Worm (Caenorhabditis elegans) whole organism, L4/young adult: ENCODE results near the gene rbmx-2.

ENCODE experiments used
- W03F9.2 ChIP-seq: fragments of 150-350 bp; optimal IDR thresholded peaks from 2 replicates; lab custom pipeline; 2014; ENCODE audit warnings: missing biosample characterization, missing genetic modification characterization
- dao-5 ChIP-seq: sonication (generic microtip); optimal IDR thresholded peaks from 2 replicates; lab custom pipeline; 2016; ENCODE audit warnings: missing genotype, missing genetic modification characterization, moderate library complexity, missing compliant biosample characterization
- him-1 ChIP-seq: sonication (generic microtip); optimal IDR thresholded peaks from 2 replicates; lab custom pipeline; 2016; ENCODE audit warnings: missing genotype, missing genetic modification reagents, missing genetic modification characterization, missing compliant biosample characterization

rbmx-2 gene

DNA sequence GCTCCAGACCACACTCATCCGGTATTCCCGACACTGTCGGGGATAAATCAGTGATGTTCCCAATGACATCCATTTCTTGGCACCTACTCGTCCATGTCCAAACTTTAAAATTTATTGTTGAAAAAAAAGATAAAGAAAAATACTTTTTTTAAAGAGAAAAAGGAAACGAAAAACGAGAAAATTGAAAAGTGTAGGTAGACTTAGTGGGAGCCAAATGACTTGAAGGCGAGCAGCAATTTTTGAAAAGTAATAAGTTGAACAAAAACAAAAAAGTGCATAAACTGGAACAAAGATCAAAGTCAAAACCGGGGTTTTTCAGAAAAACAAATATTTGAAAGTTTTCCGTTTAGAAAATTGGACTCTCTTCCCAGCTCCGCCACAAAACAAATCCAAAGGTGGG is 11.4 kb upstream of the rbmx-2 start, which contains the start of gene daf-37:
TSS of gene daf-37 (minus strand) at position 101 of the 400 bp plus-strand sequence.
- no peak for TF ChIP-seq him-1 (tag; lab: Kevin White, UChicago)
- no peak for TF ChIP-seq W03F9.2
- no peak for TF ChIP-seq dao-5

DNA sequence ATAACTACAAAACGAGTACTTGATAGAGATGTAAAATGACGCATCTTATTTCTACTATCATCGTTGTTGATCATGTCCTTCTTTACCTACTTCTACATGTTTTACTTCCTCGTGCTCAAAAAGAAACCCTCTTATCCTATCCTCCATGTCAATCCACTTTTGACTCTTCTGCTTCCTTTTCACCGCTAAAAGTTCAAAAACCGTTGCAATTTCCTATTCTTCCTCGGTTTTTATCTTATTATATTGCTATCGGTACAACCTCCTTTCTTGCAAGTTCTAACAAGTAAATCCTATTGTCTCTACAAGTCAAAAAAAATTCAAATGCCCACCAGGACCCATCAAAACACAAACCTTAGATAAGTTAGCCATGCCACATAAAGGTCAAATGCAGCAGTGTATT is 10.5 kb upstream of the rbmx-2 start:
- TF ChIP-seq dao-5 (no peak), W03F9.2 (no peak), him-1 (tag; lab: Kevin White, UChicago) (no peak)

DNA sequence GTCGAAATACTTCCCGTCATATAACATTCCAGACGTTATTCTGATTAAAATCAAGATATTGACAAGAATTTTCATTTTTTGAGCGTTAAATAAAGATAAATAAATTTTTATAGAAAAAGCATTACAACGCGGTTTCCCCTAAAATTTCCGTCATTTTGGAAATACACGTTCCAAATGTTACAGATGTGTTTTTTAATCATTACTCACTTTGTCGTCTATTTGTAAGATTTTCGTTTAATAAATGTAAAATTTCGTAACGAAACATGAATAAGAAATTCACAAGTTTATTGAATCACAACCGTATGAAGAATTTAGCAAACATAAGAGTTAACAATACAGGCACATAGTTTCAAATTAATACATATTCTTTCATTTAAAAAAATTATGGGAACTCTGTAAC is 6.2 kb upstream of the rbmx-2 start, which contains the start of gene C30B5.17:
TSS of gene C30B5.17 (minus strand) at position 101 of the 400 bp plus-strand sequence.
- TF ChIP-seq him-1 (tag; lab: Kevin White, UChicago) (no peak), W03F9.2 (no peak), dao-5 (no peak)

DNA sequence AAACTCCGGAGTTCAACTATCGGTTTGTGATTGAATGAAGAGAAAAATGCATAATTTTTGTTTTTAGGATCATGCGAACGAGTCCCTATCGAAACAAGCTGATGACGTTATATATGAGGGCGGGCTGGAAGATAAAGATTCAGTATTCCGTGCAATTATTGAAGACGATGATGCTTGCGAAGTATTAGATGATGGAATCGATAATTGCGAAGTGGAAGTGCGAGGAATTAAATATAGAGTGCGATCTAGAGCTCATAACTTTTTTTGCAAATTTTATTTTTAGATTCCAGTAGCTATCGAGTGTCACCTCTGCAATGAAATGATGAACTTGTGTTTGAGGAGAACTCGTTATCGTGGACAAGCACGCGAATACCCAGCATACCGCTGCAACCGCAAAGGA is 2.3 kb upstream of the rbmx-2 start:
- TF ChIP-seq W03F9.2 (no peak), him-1 (tag; lab: Kevin White, UChicago) (no peak), dao-5 (no peak)

DNA sequence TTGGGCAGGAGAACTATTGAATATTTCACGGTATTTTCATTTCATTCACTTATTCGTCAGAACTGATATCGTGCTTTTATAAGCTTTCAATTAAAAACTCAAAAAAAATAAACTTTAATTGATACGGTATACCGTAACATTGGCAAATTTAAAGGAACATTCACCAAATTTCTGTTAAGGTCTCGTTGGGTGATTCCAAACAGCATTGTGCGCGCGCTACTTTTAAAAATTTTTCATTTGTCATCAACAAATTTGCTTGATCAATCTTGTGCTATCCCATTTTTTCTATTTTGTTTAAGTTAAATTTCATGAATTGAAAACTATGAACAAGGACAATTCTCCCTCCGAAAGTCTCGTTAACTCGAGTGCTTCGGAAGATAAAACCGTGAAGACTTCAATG is 1.7 kb upstream of the rbmx-2 start, which contains the start of gene szy-4:
TSS of gene szy-4 (plus strand) at position 229 of the 400 bp plus-strand sequence.
- TF ChIP-seq dao-5 (no peak), him-1 (tag; lab: Kevin White, UChicago) (no peak), W03F9.2 (no peak)

DNA sequence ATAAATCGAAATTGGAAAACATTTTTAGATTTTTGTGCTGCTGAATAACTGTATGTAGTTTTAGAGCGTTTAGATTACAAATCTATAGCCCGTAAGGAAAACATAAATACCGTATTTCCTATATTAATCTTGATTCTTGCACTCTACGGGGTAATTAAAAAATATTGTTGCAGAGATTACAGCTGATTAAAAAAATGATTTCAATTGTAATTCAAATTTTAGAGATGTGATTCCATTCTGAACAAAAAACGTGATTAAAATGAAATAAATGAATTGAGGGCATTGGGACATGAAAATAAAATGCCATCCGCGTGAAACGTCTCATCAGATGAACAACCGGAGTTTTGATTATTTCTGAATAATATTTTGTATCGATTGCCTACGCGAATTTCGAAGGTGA is 4.3 kb downstream of the rbmx-2 start, which contains the start of gene cpb-2:
TSS of gene cpb-2 (plus strand) at position 301 of the 400 bp plus-strand sequence.
- TF ChIP-seq him-1 (tag; lab: Kevin White, UChicago) (no peak), dao-5 (no peak), W03F9.2 (no peak)

DNA sequence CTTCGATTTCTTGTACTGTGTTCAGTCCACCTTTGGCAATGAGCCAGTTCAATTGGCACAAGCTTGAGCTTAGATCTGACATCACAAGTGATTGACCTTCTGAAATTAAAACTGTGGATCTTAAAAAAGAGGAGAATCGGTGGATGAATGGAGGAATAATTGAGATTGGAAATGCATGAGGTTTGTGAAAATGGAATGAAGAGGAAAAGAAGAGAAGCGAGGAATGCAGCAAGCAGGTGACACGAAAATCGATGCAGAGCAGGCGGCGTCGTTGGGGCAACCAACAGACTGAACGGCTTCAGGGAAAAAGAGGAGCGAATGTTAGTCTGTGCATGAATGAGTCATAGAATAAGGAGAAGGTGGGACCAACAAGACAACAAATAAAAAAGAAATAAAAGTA is 5.5 kb downstream of the rbmx-2 start, which contains the start of gene fkh-8:
TSS of gene fkh-8 (minus strand) at position 101 of the 400 bp plus-strand sequence.
- TF ChIP-seq him-1 (tag; lab: Kevin White, UChicago) (no peak), dao-5 (no peak), W03F9.2 (no peak)

DNA sequence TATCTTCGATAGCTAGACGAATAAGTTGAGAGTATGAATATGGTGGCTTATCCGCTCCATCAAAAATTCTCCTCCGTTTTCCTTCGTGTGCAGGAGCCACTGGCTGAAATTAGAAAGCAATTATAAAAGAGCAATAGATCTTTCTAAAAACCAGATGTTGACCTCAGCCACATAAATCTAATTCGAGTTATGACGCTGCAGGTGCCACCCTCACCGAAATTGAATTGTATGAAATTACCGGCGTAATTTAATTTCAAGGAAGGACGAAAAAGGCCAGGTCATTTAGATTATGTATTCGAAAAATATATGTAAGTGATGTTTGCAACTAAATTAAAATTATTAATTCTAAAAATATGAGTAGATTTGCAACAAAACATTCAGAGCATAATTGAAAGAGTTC is 6.0 kb downstream of the rbmx-2 start:
- TF ChIP-seq dao-5, result no peak
- no peak for TF ChIP-seq him-1 (tag; lab: Kevin White, UChicago)
- TF ChIP-seq W03F9.2, result no peak

DNA sequence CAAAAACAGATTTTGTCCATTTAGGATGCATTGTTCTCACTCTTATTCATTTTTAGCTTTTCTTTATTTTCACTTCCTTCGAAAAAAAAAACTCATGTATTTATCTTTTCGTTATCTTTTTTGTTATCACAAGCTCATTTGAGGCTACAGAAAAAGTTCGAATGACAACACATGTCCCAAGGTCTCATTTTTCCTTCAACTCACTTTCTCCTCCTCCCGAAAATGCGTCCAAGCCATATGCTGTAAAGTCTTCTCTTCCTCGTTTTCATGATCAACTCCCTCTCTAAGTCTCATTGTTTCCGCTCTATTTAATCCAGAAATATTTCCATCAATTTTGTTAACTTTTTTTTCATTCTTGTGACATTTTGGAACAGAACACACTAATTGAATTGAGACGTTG is 15.4 kb downstream of the rbmx-2 start:
- TF ChIP-seq him-1 (tag; lab: Kevin White, UChicago), result no peak
- no peak for TF ChIP-seq W03F9.2
- TF ChIP-seq dao-5, result no peak

DNA sequence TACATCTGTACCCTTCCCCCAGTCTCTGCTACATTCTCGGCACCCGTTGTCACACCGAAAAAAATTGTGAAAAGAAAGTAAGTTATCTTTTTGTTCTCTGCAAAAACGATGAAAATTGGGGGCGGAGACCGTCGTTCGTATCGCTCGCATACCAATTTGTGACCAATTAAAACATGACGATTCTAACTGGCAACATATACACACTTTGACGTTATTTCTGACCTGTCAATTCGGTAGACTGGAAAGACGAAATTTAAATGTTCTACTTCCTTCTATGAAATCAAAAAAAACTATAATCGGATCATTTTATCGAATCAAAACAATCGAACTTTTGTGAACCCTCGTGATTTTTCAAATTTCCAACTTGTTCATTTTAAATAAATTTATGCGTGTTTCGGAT is 16.2 kb downstream of the rbmx-2 start:
- no peak for TF ChIP-seq him-1 (tag; lab: Kevin White, UChicago)
- no peak for TF ChIP-seq W03F9.2
- TF ChIP-seq dao-5, result no peak

DNA sequence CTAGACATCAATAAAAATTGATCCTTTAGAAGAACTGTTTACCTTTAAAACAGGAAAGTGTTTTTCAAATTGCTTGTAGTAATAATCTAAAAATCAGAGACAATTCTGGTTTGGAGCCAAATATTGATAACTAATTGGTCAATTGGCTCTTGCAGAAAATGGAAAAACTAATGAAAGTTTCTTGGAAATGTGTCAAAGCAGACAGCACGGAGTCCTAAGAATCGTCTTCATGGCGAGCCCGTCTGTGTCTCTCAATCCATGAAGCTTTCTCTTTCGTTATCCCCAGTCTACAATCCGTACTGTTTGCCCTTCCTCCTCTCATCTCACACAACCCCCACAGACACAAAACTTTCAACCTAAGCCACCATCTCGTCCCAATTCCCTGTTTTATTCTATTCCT is 17.2 kb downstream of the rbmx-2 start, which contains the start of gene F40H3.1:
TSS of gene F40H3.1 (plus strand) at position 301 of the 400 bp plus-strand sequence.
- TF ChIP-seq W03F9.2 (no peak), dao-5 (no peak), him-1 (tag; lab: Kevin White, UChicago) (no peak)

DNA sequence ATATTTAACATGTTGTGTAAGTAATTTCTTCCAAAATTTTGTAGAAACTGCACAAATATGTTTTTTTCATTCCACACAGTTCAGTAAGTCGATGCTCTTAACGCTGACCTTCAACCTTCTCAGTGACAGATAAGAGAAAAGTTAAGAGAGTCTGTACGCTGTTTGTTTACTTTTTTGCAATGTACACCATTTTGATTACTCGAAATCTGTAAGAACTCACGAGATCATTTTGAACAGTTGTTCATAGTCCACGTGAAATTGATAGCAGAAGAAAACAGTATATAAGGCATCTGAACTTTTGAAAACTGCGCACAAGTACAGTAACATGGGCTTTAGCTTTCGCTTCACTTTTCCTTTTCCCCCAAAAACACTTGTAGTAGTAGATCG is 18.0 kb downstream of the rbmx-2 start:
- no peak for TF ChIP-seq W03F9.2
- no peak for TF ChIP-seq dao-5
- no peak for TF ChIP-seq him-1 (tag; lab: Kevin White, UChicago)

DNA sequence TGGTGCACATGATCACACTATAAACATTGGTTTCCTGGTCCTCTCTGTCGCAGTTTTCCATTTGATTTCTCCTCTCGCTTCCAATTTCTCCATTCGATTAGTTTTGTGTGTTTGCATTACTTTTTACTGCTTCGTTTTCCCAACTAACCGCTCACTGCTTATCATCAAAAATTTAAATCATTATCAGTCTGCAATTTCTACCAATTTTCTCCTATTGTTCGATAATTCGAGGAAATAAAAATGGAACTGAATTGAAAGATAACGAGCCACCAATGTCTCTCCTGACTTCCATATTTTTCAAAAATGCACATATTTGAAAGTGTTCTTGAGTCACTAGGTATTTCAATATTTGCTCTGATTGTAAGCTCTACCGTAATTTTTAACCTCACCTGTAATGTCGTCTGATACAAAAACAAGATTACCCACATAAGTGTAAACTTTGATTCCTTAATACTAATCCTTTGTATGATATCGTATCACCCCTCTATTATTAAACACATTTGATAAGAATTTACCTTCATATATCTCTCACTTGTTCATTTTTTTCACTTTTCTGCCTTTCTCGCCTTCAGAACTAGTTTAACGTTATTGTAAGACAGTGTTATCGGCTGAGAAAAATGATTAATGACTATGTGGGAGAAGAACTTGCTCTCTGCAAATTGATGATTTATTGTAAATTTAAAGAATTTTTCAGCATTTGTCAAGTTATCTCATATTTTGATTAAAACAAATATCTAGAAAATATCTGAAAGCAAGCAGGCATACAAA is 18.6 kb downstream of the rbmx-2 start:
- TF ChIP-seq W03F9.2, result no peak
- no peak for TF ChIP-seq dao-5
- no peak for TF ChIP-seq him-1 (tag; lab: Kevin White, UChicago)

DNA sequence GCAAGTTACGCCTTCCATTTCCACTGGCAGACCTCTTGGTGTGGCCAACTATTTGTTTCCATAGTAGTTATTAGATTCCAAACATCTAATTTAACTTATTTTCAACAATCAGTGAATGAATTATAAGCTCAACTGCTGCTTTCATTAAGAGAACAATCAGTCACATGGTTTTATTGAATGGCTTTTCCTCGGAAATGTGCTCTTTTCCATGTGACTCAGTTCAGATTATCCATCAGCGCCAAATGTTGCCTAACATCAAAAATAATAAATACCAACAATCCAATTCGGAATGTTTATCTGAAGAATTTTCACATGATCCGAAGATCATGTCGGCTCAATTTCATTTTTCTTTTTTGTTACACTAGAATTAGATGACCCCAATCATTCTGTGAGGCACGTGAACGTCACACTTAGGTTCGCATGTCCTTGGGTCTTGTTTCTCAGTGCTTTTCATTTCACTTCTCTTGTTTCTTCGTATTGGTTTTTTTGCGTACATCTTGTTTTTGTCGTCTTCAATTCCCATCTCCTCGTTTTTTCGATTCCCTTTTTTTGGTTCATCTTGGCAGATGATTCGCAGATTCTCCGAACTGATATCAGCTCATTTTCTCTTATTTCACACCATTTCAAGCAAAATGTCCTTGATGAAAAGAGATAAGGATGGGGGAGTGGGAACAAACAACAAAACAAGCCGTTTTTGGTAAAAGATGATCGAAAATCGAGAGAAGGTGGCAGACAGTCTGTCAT is 20.4 kb downstream of the rbmx-2 start:
- no peak for TF ChIP-seq W03F9.2
- no peak for TF ChIP-seq him-1 (tag; lab: Kevin White, UChicago)
- no peak for TF ChIP-seq dao-5

DNA sequence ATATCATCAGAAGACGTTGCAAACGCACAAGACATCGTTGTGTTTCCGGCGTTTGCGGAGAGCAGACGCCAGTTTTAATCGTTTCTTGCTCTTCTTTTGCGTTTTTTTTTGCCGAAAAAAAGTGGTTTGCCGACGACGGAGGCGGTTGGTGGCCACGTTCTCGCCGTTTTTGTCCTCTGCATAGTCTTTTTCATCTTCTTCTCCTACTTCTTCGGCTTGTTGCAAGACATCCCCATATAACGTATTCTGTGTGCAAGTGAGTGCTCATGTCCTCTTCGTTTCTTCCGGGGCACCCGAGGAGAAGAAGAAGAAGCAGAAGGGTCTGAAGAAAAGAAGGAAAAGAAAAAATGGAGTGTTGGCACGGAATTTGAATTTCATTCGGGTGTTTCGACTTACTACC is 21.7 kb downstream of the rbmx-2 start:
- no peak for TF ChIP-seq dao-5
- peak; percentile 13 for TF ChIP-seq him-1 (tag; lab: Kevin White, UChicago)
- TF ChIP-seq W03F9.2, result no peak
